Worm (Caenorhabditis elegans) whole organism, L3 larva: ENCODE results near the gene Y27F2A.6.
"Not testable (repeated sequence)": the region's sequence is repeated elsewhere in the genome, so short reads cannot be mapped to it uniquely, and the experiment has no call there.

Source experiments
- ZK546.5 ChIP-seq: sonication (generic microtip); optimal IDR thresholded peaks from 2 replicates; lab custom pipeline; 2017; ENCODE audit warnings: missing biosample characterization, missing genetic modification characterization
- aly-2 ChIP-seq: fragments of 150-350 bp; optimal IDR thresholded peaks from 2 replicates; lab custom pipeline; 2014; ENCODE audit warnings: missing biosample characterization, missing genetic modification characterization
- ama-1 ChIP-seq: fragments of 150-350 bp; optimal IDR thresholded peaks from 2 replicates; lab custom pipeline; 2018
- ceh-16 ChIP-seq: sonication (generic microtip); optimal IDR thresholded peaks from 2 replicates; lab custom pipeline; 2017; ENCODE audit warnings: missing biosample characterization, missing genetic modification characterization
- ceh-28 ChIP-seq: fragments of 150-350 bp; optimal IDR thresholded peaks from 2 replicates; lab custom pipeline; 2014; ENCODE audit warnings: missing biosample characterization, missing genetic modification reagents, missing genetic modification characterization
- ceh-82 ChIP-seq: fragments of 150-350 bp; optimal IDR thresholded peaks from 2 replicates; lab custom pipeline; 2014; ENCODE audit warnings: missing biosample characterization, missing genetic modification characterization
- daf-12 ChIP-seq: fragments of 150-350 bp; optimal IDR thresholded peaks from 2 replicates; lab custom pipeline; 2014; ENCODE audit warnings: missing biosample characterization, missing genetic modification reagents, missing genetic modification characterization
- egl-27 ChIP-seq: sonication (generic microtip); optimal IDR thresholded peaks from 4 replicates; lab custom pipeline; 2017; ENCODE audit warnings: missing biosample characterization, missing genetic modification reagents, missing genetic modification characterization
- egl-5 ChIP-seq: fragments of 150-350 bp; optimal IDR thresholded peaks from 2 replicates; lab custom pipeline; 2017; ENCODE audit warnings: missing biosample characterization, missing genetic modification reagents, missing genetic modification characterization, inconsistent platforms
- elt-1 ChIP-seq: fragments of 150-350 bp; optimal IDR thresholded peaks from 2 replicates; lab custom pipeline; 2014; ENCODE audit warnings: missing biosample characterization, missing genetic modification characterization
- elt-2 ChIP-seq: sonication (generic microtip); optimal IDR thresholded peaks from 2 replicates; lab custom pipeline; 2016; ENCODE audit warnings: missing genetic modification reagents, mild to moderate bottlenecking, missing genetic modification characterization, missing compliant biosample characterization
- elt-3 ChIP-seq, 3 experiments: fragments of 150-350 bp in 1 of 3; sonication (generic microtip) in 2 of 3; optimal IDR thresholded peaks; 2 replicates in 2 of 3; 4 replicates in 1 of 3; lab custom pipeline; 2014 to 2017; ENCODE audit warnings: missing biosample characterization in 3 of 3, missing genetic modification characterization in 3 of 3
- eor-1 ChIP-seq, 2 experiments: fragments of 150-350 bp; optimal IDR thresholded peaks; 2 replicates each; lab custom pipeline; 2014 to 2018; ENCODE audit warnings: missing biosample characterization in 2 of 2, missing genetic modification characterization in 2 of 2
- fkh-10 ChIP-seq: sonication (generic microtip); optimal IDR thresholded peaks from 2 replicates; lab custom pipeline; 2017; ENCODE audit warnings: missing biosample characterization, missing genetic modification reagents, missing genetic modification characterization
- fkh-2 ChIP-seq: fragments of 150-350 bp; optimal IDR thresholded peaks from 2 replicates; lab custom pipeline; 2014; ENCODE audit warnings: missing biosample characterization, missing genetic modification reagents, missing genetic modification characterization
- fos-1 ChIP-seq: fragments of 150-350 bp; optimal IDR thresholded peaks from 2 replicates; lab custom pipeline; 2014; ENCODE audit warnings: missing biosample characterization, missing genetic modification characterization
- hmg-11 ChIP-seq: sonication (generic microtip); optimal IDR thresholded peaks from 2 replicates; lab custom pipeline; 2016; ENCODE audit warnings: missing genetic modification characterization, missing compliant biosample characterization
- jun-1 ChIP-seq: fragments of 150-350 bp; optimal IDR thresholded peaks from 2 replicates; lab custom pipeline; 2014; ENCODE audit warnings: missing biosample characterization, missing genetic modification reagents, missing genetic modification characterization
- lin-15B ChIP-seq: fragments of 150-350 bp; optimal IDR thresholded peaks from 2 replicates; lab custom pipeline; 2014; ENCODE audit warnings: missing biosample characterization, missing genetic modification characterization
- lin-39 ChIP-seq: fragments of 150-350 bp; optimal IDR thresholded peaks from 2 replicates; lab custom pipeline; 2018; ENCODE audit warnings: missing biosample characterization, missing genetic modification reagents, missing genetic modification characterization
- lsy-12 ChIP-seq: sonication (generic microtip); optimal IDR thresholded peaks from 2 replicates; lab custom pipeline; 2016; ENCODE audit warnings: mild to moderate bottlenecking, missing genetic modification characterization, missing compliant biosample characterization
- mml-1 ChIP-seq: fragments of 150-350 bp; sonication (generic microtip); optimal IDR thresholded peaks from 3 replicates; lab custom pipeline; 2014; ENCODE audit warnings: missing biosample characterization, missing genetic modification characterization
- nfya-1 ChIP-seq: sonication (generic microtip); optimal IDR thresholded peaks from 2 replicates; lab custom pipeline; 2017; ENCODE audit warnings: missing genetic modification characterization, mild to moderate bottlenecking, missing compliant biosample characterization, antibody characterized with exemption, moderate library complexity; ENCODE audit not compliant: insufficient read depth
- nhr-11 ChIP-seq: fragments of 150-350 bp; optimal IDR thresholded peaks from 2 replicates; lab custom pipeline; 2014; ENCODE audit warnings: missing biosample characterization, missing genetic modification characterization
- nhr-12 ChIP-seq: fragments of 150-350 bp; optimal IDR thresholded peaks from 2 replicates; lab custom pipeline; 2014; ENCODE audit warnings: missing biosample characterization, missing genetic modification characterization
- nhr-23 ChIP-seq: fragments of 150-350 bp; optimal IDR thresholded peaks from 2 replicates; lab custom pipeline; 2014; ENCODE audit warnings: missing biosample characterization, missing genetic modification reagents, missing genetic modification characterization
- nhr-237 ChIP-seq: fragments of 150-350 bp; optimal IDR thresholded peaks from 2 replicates; lab custom pipeline; 2014; ENCODE audit warnings: missing biosample characterization, missing genetic modification characterization
- nhr-25 ChIP-seq: sonication (generic microtip); optimal IDR thresholded peaks from 2 replicates; lab custom pipeline; 2017; ENCODE audit warnings: missing biosample characterization, missing genetic modification characterization
- nhr-67 ChIP-seq: fragments of 150-350 bp; optimal IDR thresholded peaks from 2 replicates; lab custom pipeline; 2014; ENCODE audit warnings: missing biosample characterization, missing genetic modification characterization
- pha-4 ChIP-seq: fragments of 150-350 bp; optimal IDR thresholded peaks from 2 replicates; lab custom pipeline; 2014; ENCODE audit warnings: missing biosample characterization, missing genetic modification reagents, missing genetic modification characterization
- snpc-4 ChIP-seq: fragments of 150-350 bp; optimal IDR thresholded peaks from 2 replicates; lab custom pipeline; 2014; ENCODE audit warnings: missing biosample characterization, missing genetic modification characterization
- tbx-2 ChIP-seq: sonication (generic microtip); optimal IDR thresholded peaks from 2 replicates; lab custom pipeline; 2016; ENCODE audit warnings: mild to moderate bottlenecking, missing genetic modification characterization, missing compliant biosample characterization
- unc-39 ChIP-seq: sonication (generic microtip); optimal IDR thresholded peaks from 4 replicates; lab custom pipeline; 2017; ENCODE audit warnings: missing biosample characterization, missing genetic modification characterization
- zag-1 ChIP-seq: fragments of 150-350 bp; optimal IDR thresholded peaks from 2 replicates; lab custom pipeline; 2014; ENCODE audit warnings: missing biosample characterization, missing genetic modification characterization
- ztf-11 ChIP-seq: fragments of 150-350 bp; optimal IDR thresholded peaks from 2 replicates; lab custom pipeline; 2014; ENCODE audit warnings: missing biosample characterization, missing genetic modification characterization

Gene Y27F2A.6

DNA sequence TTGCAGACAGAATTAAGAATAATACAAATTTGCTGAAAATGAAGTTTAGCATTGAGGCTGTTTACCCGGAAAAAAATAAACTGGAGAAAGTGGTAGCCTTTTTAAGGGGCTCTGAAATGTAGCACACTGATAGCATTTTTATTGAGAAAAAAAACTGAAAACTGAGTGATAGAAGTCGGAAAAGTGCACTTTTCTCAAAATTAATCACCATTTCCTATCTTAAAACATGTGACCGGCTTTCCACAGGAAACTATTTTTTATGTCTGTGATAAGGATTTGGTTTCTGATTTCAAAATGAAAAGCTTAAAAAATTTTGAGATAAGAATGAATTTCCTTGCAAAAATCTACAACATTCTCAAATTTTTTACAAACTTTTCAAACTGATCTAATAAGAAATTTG is 37.5 kb upstream of the Y27F2A.6 start, which contains the start of gene ZC239.22:
ZC239.22 (minus strand) TSS at position 101 of the 400 bp plus-strand sequence.
- TF ChIP-seq nhr-12 (tag; lab: Kevin White, UChicago): no peak
- peak; percentile 15 for TF ChIP-seq elt-2 (tag; lab: Kevin White, UChicago)
- TF ChIP-seq, all 47 proteins: peak for 1

- not testable (repeated sequence) for TF ChIP-seq ceh-28, elt-2, elt-1 (tag; lab: Kevin White, UChicago)
Observed at ce11 chrII:3215762-3216161, 32.6 kb upstream of the Y27F2A.6 start, which contains the start of gene ZC239.3. Gene ZC239.3 (plus strand): TSS chrII:3216062.

DNA sequence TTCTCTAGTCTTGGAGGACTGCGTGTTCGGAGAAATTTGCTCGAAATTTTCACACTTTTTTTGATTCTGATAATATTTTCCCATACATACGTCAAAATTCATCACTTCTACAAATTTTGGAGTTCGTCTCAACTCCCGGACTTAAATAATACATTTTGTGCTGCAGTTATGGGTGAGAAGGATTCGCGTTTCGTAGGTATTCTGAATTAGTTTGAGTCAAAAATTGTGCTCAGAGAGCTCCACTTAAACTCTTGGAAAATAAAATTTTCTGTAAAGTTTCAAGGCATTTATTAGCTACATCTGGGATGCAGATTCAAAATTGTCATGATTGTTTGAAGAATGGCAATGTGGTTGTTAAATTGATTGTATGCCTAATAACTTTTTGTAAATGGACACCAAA is 30.7 kb upstream of the Y27F2A.6 start, which contains the start of gene ZC239.4:
ZC239.4 (plus strand) TSS at position 301 of the 400 bp plus-strand sequence.
- TF ChIP-seq egl-27 (tag; lab: Kevin White, UChicago): no peak
- no peak for TF ChIP-seq egl-5 (tag; lab: Kevin White, UChicago)
- no peak for TF ChIP-seq jun-1
- TF ChIP-seq lin-39 (tag; lab: Kevin White, UChicago): no peak
- no peak for TF ChIP-seq tbx-2 (tag; lab: Kevin White, UChicago)
- no peak for TF ChIP-seq fkh-2 (tag; lab: Kevin White, UChicago)
- TF ChIP-seq zag-1 (tag; lab: Kevin White, UChicago): no peak
- no peak for TF ChIP-seq lin-15B (tag; lab: Kevin White, UChicago)
- no peak for TF ChIP-seq ceh-16
- TF ChIP-seq fos-1 (tag; lab: Kevin White, UChicago): no peak
- no peak for TF ChIP-seq nhr-23 (tag; lab: Kevin White, UChicago)
- no peak for TF ChIP-seq ceh-28 (tag; lab: Kevin White, UChicago)
- TF ChIP-seq nhr-25 (tag; lab: Kevin White, UChicago): no peak
- no peak for TF ChIP-seq fkh-10 (GFP tag; lab: Kevin White, UChicago)
- TF ChIP-seq elt-2 (tag; lab: Kevin White, UChicago): no peak
- no peak for TF ChIP-seq unc-39 (tag; lab: Kevin White, UChicago)
- no peak for TF ChIP-seq lsy-12 (tag; lab: Kevin White, UChicago)

DNA sequence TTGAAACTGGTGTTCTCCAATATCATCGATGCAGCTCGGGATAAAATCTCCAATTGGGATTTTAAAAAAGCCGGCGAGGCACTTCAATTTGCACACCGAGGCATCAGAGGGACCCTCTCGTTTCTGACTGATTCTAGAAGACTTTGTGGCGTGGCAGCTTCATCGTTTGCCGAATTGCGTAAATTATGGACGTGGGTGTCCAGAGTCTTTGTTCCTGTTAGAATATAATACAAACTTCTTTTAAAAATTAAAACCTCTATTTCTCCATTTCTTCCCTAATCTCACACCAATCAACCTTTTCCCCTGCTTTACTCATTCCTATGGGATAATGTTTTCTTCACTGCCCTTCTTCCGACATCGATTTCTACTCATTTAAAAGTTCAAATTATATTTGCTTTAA is 27.2 kb upstream of the Y27F2A.6 start, which contains the start of gene ZC239.5:
ZC239.5 (plus strand) TSS at position 301 of the 400 bp plus-strand sequence.
- TF ChIP-seq nhr-25 (tag; lab: Kevin White, UChicago) (no peak), ztf-11 (tag; lab: Kevin White, UChicago) (no peak), ceh-82 (tag; lab: Kevin White, UChicago) (no peak), tbx-2 (tag; lab: Kevin White, UChicago) (no peak), elt-2 (tag; lab: Kevin White, UChicago) (no peak), aly-2 (tag; lab: Kevin White, UChicago) (no peak), eor-1 (tag; optimal IDR thresholded peaks at IDR 0.05; lab: Kevin White, UChicago) (no peak), elt-3 (tag; optimal IDR thresholded peaks at IDR 0.05; lab: Kevin White, UChicago) (no peak), ZK546.5 (tag; lab: Kevin White, UChicago) (no peak), ama-1 (lab: Kevin White, UChicago) (no peak), nhr-11 (tag; lab: Kevin White, UChicago) (no peak), ceh-16 (no peak), nhr-23 (tag; lab: Kevin White, UChicago) (no peak), nhr-237 (tag; lab: Kevin White, UChicago) (no peak), daf-12 (tag; lab: Kevin White, UChicago) (no peak), jun-1 (no peak), nhr-67 (tag; lab: Kevin White, UChicago) (no peak)

- TF ChIP-seq pha-4 (tag; lab: Kevin White, UChicago): peak; percentile 66
- TF ChIP-seq nfya-1: peak; percentile 55
- TF ChIP-seq nhr-23 (tag; lab: Kevin White, UChicago): peak; percentile 3
- peak; percentile 33 for TF ChIP-seq snpc-4
- TF ChIP-seq hmg-11 (tag; lab: Kevin White, UChicago): peak; percentile 30
- TF ChIP-seq mml-1 (tag; lab: Kevin White, UChicago): no peak
- TF ChIP-seq, all 47 proteins: peak for 5
Observed at ce11 chrII:3209251-3209650, 26.1 kb upstream of the Y27F2A.6 start, which contains the start of gene ZC239.6. Gene ZC239.6 (plus strand): TSS chrII:3209631.
